Fruit fly (Drosophila melanogaster) whole organism, embryonic: ENCODE measurements around the gene hdly.
A peak's percentile ranks its signal among the peaks of the same experiment; 100 is the strongest.

Experiments
- Adf1 ChIP-seq: fragments of 200-800 bp; sonication (Bioruptor generic); IDR thresholded peaks from 2 replicates; pipeline ENCODE4 v1.3.6; 2022; ENCODE audit warnings: missing biosample characterization, missing genetic modification characterization
- Blimp-1 ChIP-seq: fragments of 200-800 bp; sonication (Bioruptor generic); optimal IDR thresholded peaks from 3 replicates; lab custom pipeline; 2018; ENCODE audit warnings: missing biosample characterization, missing genetic modification characterization, mild to moderate bottlenecking, moderate library complexity, missing genetic modification reagents
- CG10147 ChIP-seq: fragments of 200-800 bp; sonication (Bioruptor generic); optimal IDR thresholded peaks from 2 replicates; lab custom pipeline; 2019; ENCODE audit warnings: missing biosample characterization, mild to moderate bottlenecking, missing genetic modification characterization, moderate library complexity
- CG10274 ChIP-seq: fragments of 200-800 bp; sonication (Bioruptor generic); optimal IDR thresholded peaks from 3 replicates; lab custom pipeline; 2017; ENCODE audit warnings: missing biosample characterization, mild to moderate bottlenecking, missing genetic modification characterization
- CG10565 ChIP-seq: fragments of 200-800 bp; sonication (Bioruptor generic); optimal IDR thresholded peaks from 3 replicates; lab custom pipeline; 2016; ENCODE audit warnings: missing biosample characterization, mild to moderate bottlenecking, missing genetic modification characterization
- CG12769 ChIP-seq: fragments of 200-800 bp; sonication (Bioruptor generic); optimal IDR thresholded peaks from 2 replicates; lab custom pipeline; 2019; ENCODE audit warnings: missing biosample characterization, mild to moderate bottlenecking, missing genetic modification characterization, moderate library complexity
- CG14860 ChIP-seq: fragments of 200-800 bp; sonication (Bioruptor generic); IDR thresholded peaks from 3 replicates; pipeline ENCODE4 v1.3.6; 2022; ENCODE audit warnings: missing biosample characterization, missing genetic modification characterization; ENCODE audit not compliant: partially characterized antibody
- CG16813 ChIP-seq: fragments of 200-800 bp; sonication (Bioruptor generic); IDR thresholded peaks from 3 replicates; pipeline ENCODE4 v1.3.6; 2022; ENCODE audit warnings: missing biosample characterization, missing genetic modification characterization; ENCODE audit not compliant: partially characterized antibody
- CG1792 ChIP-seq: fragments of 200-800 bp; sonication (Bioruptor generic); optimal IDR thresholded peaks from 2 replicates; lab custom pipeline; 2016; ENCODE audit warnings: missing biosample characterization, missing genetic modification characterization
- CG34422 ChIP-seq: fragments of 200-800 bp; sonication (Bioruptor generic); IDR thresholded peaks from 3 replicates; pipeline ENCODE4 v1.3.6; 2022; ENCODE audit warnings: missing biosample characterization, missing genetic modification characterization
- CG4328 ChIP-seq: fragments of 200-800 bp; sonication (Bioruptor generic); optimal IDR thresholded peaks from 3 replicates; lab custom pipeline; 2017; ENCODE audit warnings: missing biosample characterization, missing genetic modification reagents, missing genetic modification characterization
- CG5245 ChIP-seq: fragments of 200-800 bp; sonication (Bioruptor generic); optimal IDR thresholded peaks from 3 replicates; lab custom pipeline; 2016; ENCODE audit warnings: missing biosample characterization, missing genetic modification characterization
- CG6683 ChIP-seq: fragments of 200-800 bp; sonication (Bioruptor generic); optimal IDR thresholded peaks from 2 replicates; lab custom pipeline; 2017; ENCODE audit warnings: missing biosample characterization, mild to moderate bottlenecking, missing genetic modification characterization, missing genetic modification reagents
- CHES-1-like ChIP-seq: fragments of 200-800 bp; sonication (Bioruptor generic); optimal IDR thresholded peaks from 2 replicates; lab custom pipeline; 2016; ENCODE audit warnings: missing biosample characterization, missing genetic modification characterization
- D19B ChIP-seq: fragments of 200-800 bp; sonication (Bioruptor generic); optimal IDR thresholded peaks from 2 replicates; lab custom pipeline; 2017; ENCODE audit warnings: missing biosample characterization, mild to moderate bottlenecking, missing genetic modification characterization
- Ets97D ChIP-seq: fragments of 200-800 bp; sonication (Bioruptor generic); optimal IDR thresholded peaks from 3 replicates; lab custom pipeline; 2016; ENCODE audit warnings: missing biosample characterization, missing genetic modification characterization
- H15 ChIP-seq: fragments of 200-800 bp; sonication (Bioruptor generic); IDR thresholded peaks from 3 replicates; pipeline ENCODE4 v1.3.6; 2022; ENCODE audit warnings: missing biosample characterization, missing genetic modification characterization
- HLHmδ ChIP-seq: fragments of 200-800 bp; sonication (Bioruptor generic); optimal IDR thresholded peaks from 2 replicates; lab custom pipeline; 2018; ENCODE audit warnings: missing biosample characterization, mild to moderate bottlenecking, missing genetic modification characterization, moderate library complexity
- Hr78 ChIP-seq, 2 experiments: fragments of 200-800 bp in 1 of 2; fragments of >200 bp in 1 of 2; sonication (Bioruptor generic) in 1 of 2; optimal IDR thresholded peaks; 2 replicates each; lab custom pipeline; 2017 to 2019; ENCODE audit warnings: missing biosample characterization in 2 of 2, missing genetic modification characterization in 2 of 2, mild to moderate bottlenecking in 1 of 2, moderate library complexity in 1 of 2
- Med ChIP-seq: fragments of 200-800 bp; sonication (Bioruptor generic); peaks from one replicate; lab custom pipeline; 2016; ENCODE audit warnings: missing biosample characterization, missing genetic modification characterization, mild to moderate bottlenecking, inconsistent platforms, moderate library complexity
- Opbp ChIP-seq: fragments of 200-800 bp; sonication (Bioruptor generic); IDR thresholded peaks from 3 replicates; pipeline ENCODE4 v1.3.6; 2022; ENCODE audit warnings: missing biosample characterization, missing genetic modification characterization; ENCODE audit not compliant: partially characterized antibody
- Rfx ChIP-seq: fragments of 200-800 bp; sonication (Bioruptor generic); IDR thresholded peaks from 2 replicates; pipeline ENCODE4 v1.3.6; 2022; ENCODE audit warnings: missing biosample characterization, missing genetic modification characterization
- Ssrp ChIP-seq: fragments of 200-800 bp; sonication (Bioruptor generic); optimal IDR thresholded peaks from 2 replicates; lab custom pipeline; 2018; ENCODE audit warnings: missing biosample characterization, mild to moderate bottlenecking, missing genetic modification characterization, moderate library complexity
- ara ChIP-seq: fragments of 200-800 bp; sonication (Bioruptor generic); IDR thresholded peaks from 2 replicates; pipeline ENCODE4 v1.3.6; 2022; ENCODE audit warnings: missing biosample characterization, missing genetic modification characterization
- cas ChIP-seq: fragments of 200-800 bp; sonication (Bioruptor generic); IDR thresholded peaks from 2 replicates; pipeline ENCODE4 v1.3.6; 2022; ENCODE audit warnings: missing biosample characterization, missing genetic modification characterization
- crol ChIP-seq: fragments of 200-800 bp; sonication (Bioruptor generic); IDR thresholded peaks from 2 replicates; pipeline ENCODE4 v1.3.6; 2022; ENCODE audit warnings: missing biosample characterization, missing genetic modification characterization
- cwo ChIP-seq: fragments of 200-800 bp; sonication (Bioruptor generic); optimal IDR thresholded peaks from 3 replicates; lab custom pipeline; 2017; ENCODE audit warnings: missing biosample characterization, missing genetic modification characterization, mild to moderate bottlenecking, moderate library complexity, missing genetic modification reagents
- dpn ChIP-seq, 2 experiments: fragments of 200-800 bp; sonication (Bioruptor generic); optimal IDR thresholded peaks; 3 replicates each; lab custom pipeline; 2016; ENCODE audit warnings: missing biosample characterization in 2 of 2, missing genetic modification characterization in 2 of 2
- fd96Cb ChIP-seq: fragments of 200-800 bp; sonication (Bioruptor generic); optimal IDR thresholded peaks from 2 replicates; lab custom pipeline; 2018; ENCODE audit warnings: missing biosample characterization, mild to moderate bottlenecking, missing genetic modification characterization, moderate library complexity
- nerfin-1 ChIP-seq: fragments of 200-800 bp; sonication (Bioruptor generic); optimal IDR thresholded peaks from 3 replicates; lab custom pipeline; 2019; ENCODE audit warnings: missing biosample characterization, mild to moderate bottlenecking, missing genetic modification characterization, moderate library complexity
- ranshi ChIP-seq: fragments of 200-800 bp; sonication (Bioruptor generic); IDR thresholded peaks from 2 replicates; pipeline ENCODE4 v1.3.6; 2022; ENCODE audit warnings: missing biosample characterization, missing genetic modification characterization
- sd ChIP-seq: fragments of 200-800 bp; sonication (Bioruptor generic); optimal IDR thresholded peaks from 3 replicates; lab custom pipeline; 2018; ENCODE audit warnings: missing biosample characterization, mild to moderate bottlenecking, missing genetic modification characterization, moderate library complexity
- sens ChIP-seq: fragments of 200-800 bp; sonication (Bioruptor generic); peaks from one replicate; lab custom pipeline; 2016; ENCODE audit warnings: missing biosample characterization, missing genetic modification characterization
- slbo ChIP-seq: fragments of 200-800 bp; sonication (Bioruptor generic); IDR thresholded peaks from 2 replicates; pipeline ENCODE4 v1.3.6; 2022; ENCODE audit warnings: missing biosample characterization, missing genetic modification characterization
- so ChIP-seq: fragments of 200-800 bp; sonication (Bioruptor generic); IDR thresholded peaks from 3 replicates; pipeline ENCODE4 v1.3.6; 2022; ENCODE audit warnings: missing biosample characterization, missing genetic modification characterization
- sqz ChIP-seq: fragments of 200-800 bp; sonication (Bioruptor generic); optimal IDR thresholded peaks from 3 replicates; lab custom pipeline; 2018; ENCODE audit warnings: missing biosample characterization, mild to moderate bottlenecking, missing genetic modification characterization
- sug ChIP-seq: fragments of 200-800 bp; optimal IDR thresholded peaks from 2 replicates; lab custom pipeline; 2019; ENCODE audit warnings: missing biosample characterization, mild to moderate bottlenecking, missing genetic modification characterization, moderate library complexity
- ttk ChIP-seq: fragments of 200-800 bp; sonication (Bioruptor generic); IDR thresholded peaks from 2 replicates; pipeline ENCODE4 v2.1.2; 2022; ENCODE audit warnings: missing biosample characterization, missing genetic modification characterization
- tx ChIP-seq: fragments of 200-800 bp; sonication (Bioruptor generic); optimal IDR thresholded peaks from 2 replicates; lab custom pipeline; 2016; ENCODE audit warnings: missing biosample characterization, missing genetic modification characterization
- unc-4 ChIP-seq: fragments of 200-800 bp; sonication (Bioruptor generic); IDR thresholded peaks from 2 replicates; pipeline ENCODE4 v1.3.6; 2022; ENCODE audit warnings: missing biosample characterization, missing genetic modification characterization; ENCODE audit not compliant: partially characterized antibody

The hdly gene

dm6 chr3R:20960881-20961518, 46.9 kb downstream of the hdly start (continued):
- TF ChIP-seq Med (GFP tag; lab: Kevin White, UChicago) (peak; percentile 60), CG1792 (GFP tag; lab: Kevin White, UChicago) (no peak), sqz (GFP tag; lab: Kevin White, UChicago) (no peak), tx (GFP tag; lab: Kevin White, UChicago) (no peak), CG14860 (GFP tag; lab: Robert Waterston, UW) (no peak), CG4328 (GFP tag; lab: Kevin White, UChicago) (no peak), slbo (GFP tag; lab: Robert Waterston, UW) (peak; percentile 49), CG10147 (GFP tag; lab: Kevin White, UChicago) (no peak), CG6683 (GFP tag; lab: Kevin White, UChicago) (no peak), Ets97D (no peak), D19B (GFP tag; lab: Kevin White, UChicago) (peak; percentile 81), unc-4 (GFP tag; lab: Robert Waterston, UW) (no peak), HLHmδ (GFP tag; lab: Kevin White, UChicago) (no peak), nerfin-1 (tag; lab: Kevin White, UChicago) (no peak), Adf1 (GFP tag; lab: Robert Waterston, UW) (0 out of 2 replicates have a peak, but pooled peaks have one; percentile 5), ranshi (no peak), cas (no peak), cwo (GFP tag; lab: Kevin White, UChicago) (peak; percentile 83), H15 (GFP tag; lab: Robert Waterston, UW) (no peak), CG16813 (no peak), CG10274 (GFP tag; lab: Kevin White, UChicago) (no peak), ara (GFP tag; lab: Robert Waterston, UW) (0 out of 2 replicates have a peak, but pooled peaks have one; percentile 6), crol (peak; percentile 58; the same call in 1 of the 2 replicates), Rfx (GFP tag; lab: Robert Waterston, UW) (peak; percentile 36; the same call in 1 of the 2 replicates), Hr78 (GFP tag; optimal IDR thresholded peaks at IDR 0.05; lab: Kevin White, UChicago) (no peak), CG12769 (peak; percentile 27), Blimp-1 (GFP tag; lab: Kevin White, UChicago) (peak; percentile 5), dpn (GFP tag; optimal IDR thresholded peaks at IDR 0.05; lab: Kevin White, UChicago) (no peak), Opbp (no peak), Ssrp (no peak), CHES-1-like (GFP tag; lab: Kevin White, UChicago) (no peak), sens (GFP tag; lab: Kevin White, UChicago) (peak; percentile 77), sd (peak; percentile 65), CG10565 (no peak), sug (tag; lab: Kevin White, UChicago) (peak; percentile 18), ttk (no peak), so (GFP tag; lab: Robert Waterston, UW) (no peak), fd96Cb (tag; lab: Kevin White, UChicago) (no peak), CG5245 (GFP tag; lab: Kevin White, UChicago) (no peak), CG34422 (GFP tag; lab: Robert Waterston, UW) (no peak)
- TF ChIP-seq, all 482 proteins: peak for 25
